Worm (Caenorhabditis elegans) whole organism, L2 larva: Measurements from ENCODE around the gene str-96.

Experiments used
- C34F6.9 ChIP-seq: fragments of 150-350 bp; optimal IDR thresholded peaks from 2 replicates; lab custom pipeline; 2014; ENCODE audit warnings: missing biosample characterization, missing genetic modification characterization
- R02D3.7 ChIP-seq: fragments of 150-350 bp; optimal IDR thresholded peaks from 2 replicates; lab custom pipeline; 2014; ENCODE audit warnings: missing biosample characterization, missing genetic modification characterization
- Y55F3AM.14 ChIP-seq: fragments of 200-800 bp; sonication (Bioruptor generic); optimal IDR thresholded peaks from 2 replicates; lab custom pipeline; 2018; ENCODE audit warnings: mild to moderate bottlenecking, missing genetic modification characterization, missing compliant biosample characterization
- ZK546.5 ChIP-seq: sonication (generic microtip); optimal IDR thresholded peaks from 2 replicates; lab custom pipeline; 2017; ENCODE audit warnings: missing biosample characterization, missing genetic modification characterization
- ama-1 ChIP-seq: fragments of 150-350 bp; optimal IDR thresholded peaks from 2 replicates; lab custom pipeline; 2018; ENCODE audit warnings: inconsistent platforms
- ceh-16 ChIP-seq: fragments of 150-350 bp; optimal IDR thresholded peaks from 2 replicates; lab custom pipeline; 2014; ENCODE audit warnings: missing biosample characterization, missing genetic modification characterization
- ceh-82 ChIP-seq: fragments of 150-350 bp; optimal IDR thresholded peaks from 2 replicates; lab custom pipeline; 2014; ENCODE audit warnings: missing biosample characterization, missing genetic modification characterization
- crh-2 ChIP-seq: sonication (generic microtip); optimal IDR thresholded peaks from 2 replicates; lab custom pipeline; 2017; ENCODE audit warnings: missing biosample characterization, missing genetic modification characterization
- dmd-4 ChIP-seq: sonication (generic microtip); optimal IDR thresholded peaks from 2 replicates; lab custom pipeline; 2017; ENCODE audit warnings: missing biosample characterization, missing genetic modification characterization
- egl-27 ChIP-seq: sonication (generic microtip); optimal IDR thresholded peaks from 3 replicates; lab custom pipeline; 2017; ENCODE audit warnings: missing biosample characterization, missing genetic modification reagents, missing genetic modification characterization
- gmeb-1 ChIP-seq: fragments of 150-350 bp; optimal IDR thresholded peaks from 2 replicates; lab custom pipeline; 2014; ENCODE audit warnings: missing biosample characterization, missing genetic modification characterization
- lin-11 ChIP-seq: fragments of 150-350 bp; sonication (generic microtip); optimal IDR thresholded peaks from 2 replicates; lab custom pipeline; 2014; ENCODE audit warnings: missing biosample characterization, missing genetic modification characterization, inconsistent platforms, mixed read lengths
- lsy-2 ChIP-seq, 2 experiments: fragments of 150-350 bp in 1 of 2; sonication (generic microtip) in 1 of 2; optimal IDR thresholded peaks; 2 replicates each; lab custom pipeline; 2014 to 2017; ENCODE audit warnings: missing biosample characterization in 2 of 2, missing genetic modification characterization in 2 of 2
- mbf-1 ChIP-seq: sonication (generic microtip); optimal IDR thresholded peaks from 2 replicates; lab custom pipeline; 2017; ENCODE audit warnings: missing biosample characterization, missing genetic modification characterization
- mdl-1 ChIP-seq, 2 experiments: fragments of 150-350 bp in 1 of 2; sonication (generic microtip) in 1 of 2; optimal IDR thresholded peaks; 2 replicates each; lab custom pipeline; 2017; ENCODE audit warnings: missing biosample characterization in 2 of 2, missing genetic modification characterization in 2 of 2
- nhr-10 ChIP-seq: sonication (generic microtip); optimal IDR thresholded peaks from 2 replicates; lab custom pipeline; 2017; ENCODE audit warnings: missing biosample characterization, missing genetic modification characterization
- nhr-12 ChIP-seq: fragments of 150-350 bp; optimal IDR thresholded peaks from 2 replicates; lab custom pipeline; 2014; ENCODE audit warnings: missing biosample characterization, missing genetic modification characterization
- nhr-129 ChIP-seq: fragments of 150-350 bp; optimal IDR thresholded peaks from 2 replicates; lab custom pipeline; 2014; ENCODE audit warnings: missing biosample characterization, missing genetic modification characterization
- nhr-21 ChIP-seq: fragments of 150-350 bp; optimal IDR thresholded peaks from 2 replicates; lab custom pipeline; 2014; ENCODE audit warnings: missing biosample characterization, missing genetic modification characterization
- nhr-237 ChIP-seq: fragments of 150-350 bp; optimal IDR thresholded peaks from 2 replicates; lab custom pipeline; 2014; ENCODE audit warnings: missing biosample characterization, missing genetic modification characterization
- nhr-25 ChIP-seq: fragments of 150-350 bp; sonication (generic microtip); optimal IDR thresholded peaks from 3 replicates; lab custom pipeline; 2014; ENCODE audit warnings: missing biosample characterization, missing genetic modification characterization
- nhr-6 ChIP-seq: fragments of 150-350 bp; optimal IDR thresholded peaks from 2 replicates; lab custom pipeline; 2014; ENCODE audit warnings: missing biosample characterization, missing genetic modification characterization
- nhr-77 ChIP-seq: fragments of 150-350 bp; optimal IDR thresholded peaks from 2 replicates; lab custom pipeline; 2014; ENCODE audit warnings: missing biosample characterization, missing genetic modification characterization
- peb-1 ChIP-seq: fragments of 150-350 bp; optimal IDR thresholded peaks from 2 replicates; lab custom pipeline; 2014; ENCODE audit warnings: missing biosample characterization, missing genetic modification characterization
- sem-4 ChIP-seq: fragments of 150-350 bp; optimal IDR thresholded peaks from 2 replicates; lab custom pipeline; 2014; ENCODE audit warnings: missing biosample characterization, missing genetic modification reagents, missing genetic modification characterization
- skn-1 ChIP-seq: sonication (generic microtip); optimal IDR thresholded peaks from 2 replicates; lab custom pipeline; 2017; ENCODE audit warnings: missing biosample characterization, missing genetic modification characterization
- sma-3 ChIP-seq: sonication (generic microtip); optimal IDR thresholded peaks from 2 replicates; lab custom pipeline; 2016; ENCODE audit warnings: missing genetic modification reagents, missing genetic modification characterization, missing compliant biosample characterization
- sma-9 ChIP-seq, 2 experiments: fragments of 150-350 bp in 1 of 2; sonication (generic microtip) in 1 of 2; optimal IDR thresholded peaks; 2 replicates each; lab custom pipeline; 2014 to 2016; ENCODE audit warnings: missing genetic modification characterization in 2 of 2, mild to moderate bottlenecking in 1 of 2, missing biosample characterization in 1 of 2, missing compliant biosample characterization in 1 of 2, missing genetic modification reagents in 1 of 2, moderate library complexity in 1 of 2
- snpc-4 ChIP-seq: fragments of 150-350 bp; optimal IDR thresholded peaks from 2 replicates; lab custom pipeline; 2014; ENCODE audit warnings: missing biosample characterization, missing genetic modification characterization
- unc-39 ChIP-seq: fragments of 150-350 bp; optimal IDR thresholded peaks from 2 replicates; lab custom pipeline; 2014; ENCODE audit warnings: missing biosample characterization, missing genetic modification characterization
- unc-55 ChIP-seq: fragments of 150-350 bp; sonication (generic microtip); optimal IDR thresholded peaks from 3 replicates; lab custom pipeline; 2014; ENCODE audit warnings: missing biosample characterization, missing genetic modification reagents, missing genetic modification characterization
- unc-62 ChIP-seq: fragments of 150-350 bp; optimal IDR thresholded peaks from 2 replicates; lab custom pipeline; 2014; ENCODE audit warnings: missing biosample characterization, missing genetic modification reagents, missing genetic modification characterization
- zag-1 ChIP-seq: fragments of 150-350 bp; optimal IDR thresholded peaks from 2 replicates; lab custom pipeline; 2014; ENCODE audit warnings: missing biosample characterization, missing genetic modification characterization
- ztf-11 ChIP-seq: sonication (generic microtip); optimal IDR thresholded peaks from 2 replicates; lab custom pipeline; 2017; ENCODE audit warnings: missing biosample characterization, missing genetic modification characterization
- ztf-4 ChIP-seq: fragments of 150-350 bp; optimal IDR thresholded peaks from 2 replicates; lab custom pipeline; 2014; ENCODE audit warnings: missing biosample characterization, missing genetic modification characterization

The str-96 gene

DNA sequence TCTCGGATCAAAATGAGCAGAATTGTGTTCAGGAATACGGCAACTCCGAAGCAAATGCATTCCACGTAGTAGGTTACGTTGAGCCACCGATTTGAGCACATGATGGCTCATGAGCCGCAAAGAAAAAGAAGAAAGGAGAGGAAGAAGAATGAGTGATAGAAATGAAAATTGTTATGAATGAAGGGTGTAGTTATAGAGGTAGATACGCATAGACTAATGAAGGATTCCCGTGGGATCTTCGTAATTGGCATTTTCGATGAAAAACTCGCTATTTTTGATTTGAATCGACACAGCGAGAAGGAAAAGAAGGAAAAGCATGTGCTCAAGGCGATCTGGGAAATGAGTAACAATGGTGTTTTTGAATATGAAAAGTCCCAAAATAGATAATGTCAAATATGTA, at the start of gene str-96:
Gene str-96, minus strand, starts transcription at position 101 of the 400 bp plus-strand sequence.
- no peak for TF ChIP-seq unc-62 (GFP tag; lab: Kevin White, UChicago)
- no peak for TF ChIP-seq ama-1 (lab: Kevin White, UChicago)
- TF ChIP-seq ceh-82 (tag; lab: Kevin White, UChicago), result no peak
- TF ChIP-seq nhr-77 (tag; lab: Kevin White, UChicago), result no peak
- TF ChIP-seq nhr-25 (tag; lab: Kevin White, UChicago), result no peak
- no peak for TF ChIP-seq nhr-12 (tag; lab: Kevin White, UChicago)

DNA sequence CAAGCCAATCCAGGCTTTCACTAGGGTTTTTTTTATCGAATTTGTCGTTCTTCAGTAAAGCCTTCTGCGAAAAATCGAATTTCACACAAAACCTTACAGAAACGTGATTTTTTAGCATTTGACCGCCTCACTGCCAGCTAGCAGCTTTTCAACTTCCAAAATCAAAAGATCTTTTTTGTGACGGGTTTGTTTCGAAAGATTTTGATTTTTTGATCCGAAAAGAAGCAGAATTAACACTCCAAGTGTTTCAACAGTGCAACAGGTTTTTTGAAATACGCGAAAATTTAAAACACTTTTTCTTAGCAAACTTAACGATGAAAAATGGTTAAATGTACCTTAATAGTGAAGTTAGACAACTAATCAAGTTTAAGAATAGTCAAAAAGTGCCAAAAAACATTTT, 47.6 kb upstream of the str-96 start, which contains the start of gene clec-229:
Gene clec-229, minus strand, starts transcription at position 101 of the 400 bp plus-strand sequence.
- TF ChIP-seq sem-4 (tag; lab: Kevin White, UChicago) (no peak), egl-27 (tag; lab: Kevin White, UChicago) (no peak), mbf-1 (tag; lab: Kevin White, UChicago) (no peak), lsy-2 (tag; optimal IDR thresholded peaks at IDR 0.05; lab: Kevin White, UChicago) (no peak), nhr-12 (tag; lab: Kevin White, UChicago) (no peak), ZK546.5 (tag; lab: Kevin White, UChicago) (no peak), ztf-11 (tag; lab: Kevin White, UChicago) (no peak), Y55F3AM.14 (GFP tag; lab: Kevin White, UChicago) (no peak), peb-1 (no peak), sma-3 (GFP tag; lab: Kevin White, UChicago) (no peak), nhr-10 (tag; lab: Kevin White, UChicago) (no peak), ztf-4 (tag; lab: Kevin White, UChicago) (no peak), unc-39 (tag; lab: Kevin White, UChicago) (no peak), nhr-129 (tag; lab: Kevin White, UChicago) (no peak), unc-55 (GFP tag; lab: Kevin White, UChicago) (no peak), gmeb-1 (tag; lab: Kevin White, UChicago) (no peak), snpc-4 (tag; lab: Kevin White, UChicago) (no peak), skn-1 (tag; lab: Kevin White, UChicago) (no peak)
- TF ChIP-seq, all 48 proteins: peak for 0

- TF ChIP-seq sma-9 (GFP tag; optimal IDR thresholded peaks at IDR 0.05; lab: Kevin White, UChicago) (no peak), sma-9 (tag; optimal IDR thresholded peaks at IDR 0.05; lab: Kevin White, UChicago) (no peak)
These were observed 45.6 kb upstream of the str-96 start, which contains the start of gene clec-228 for ce11 chrV:15339363-15339762. TSS of gene clec-228 (minus strand) at chrV:15339463.

DNA sequence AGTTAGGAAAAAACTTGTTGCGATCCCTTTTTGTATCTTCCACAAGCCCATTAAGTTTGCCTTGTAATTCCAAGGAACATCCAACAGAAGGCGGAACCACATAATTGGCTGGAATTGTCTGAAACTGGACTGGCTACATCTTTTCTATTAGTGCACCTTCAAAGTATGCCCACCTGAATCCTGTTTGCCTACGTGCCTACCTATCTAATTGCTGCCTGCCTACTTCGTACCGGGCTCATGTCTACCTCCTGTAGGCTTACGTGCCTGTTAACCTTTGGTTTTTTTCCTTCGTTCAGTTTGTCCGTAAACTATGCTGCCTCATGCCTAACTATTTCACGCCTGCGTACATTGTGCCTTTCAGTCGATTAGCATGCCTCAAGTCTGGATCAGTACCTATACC, 43.6 kb upstream of the str-96 start, which contains the start of gene wrt-7:
Gene wrt-7, minus strand, starts transcription at position 101 of the 400 bp plus-strand sequence.
- TF ChIP-seq ceh-16, result no peak
- no peak for TF ChIP-seq R02D3.7
- TF ChIP-seq snpc-4 (tag; lab: Kevin White, UChicago), result no peak
- no peak for TF ChIP-seq mbf-1 (tag; lab: Kevin White, UChicago)
- no peak for TF ChIP-seq mdl-1 (tag; optimal IDR thresholded peaks at IDR 0.05; lab: Kevin White, UChicago)
- TF ChIP-seq crh-2 (tag; lab: Kevin White, UChicago), result no peak
- TF ChIP-seq lin-11, result no peak
- TF ChIP-seq C34F6.9, result no peak
- TF ChIP-seq dmd-4 (tag; lab: Kevin White, UChicago), result no peak
- no peak for TF ChIP-seq nhr-25 (tag; lab: Kevin White, UChicago)
- TF ChIP-seq nhr-237, result no peak
- TF ChIP-seq nhr-21, result no peak
- no peak for TF ChIP-seq nhr-12 (tag; lab: Kevin White, UChicago)
- TF ChIP-seq nhr-129 (tag; lab: Kevin White, UChicago), result no peak
- TF ChIP-seq ZK546.5 (tag; lab: Kevin White, UChicago), result no peak
- no peak for TF ChIP-seq unc-55 (GFP tag; lab: Kevin White, UChicago)
- TF ChIP-seq, all 48 proteins: peak for 0

ce11 chrV:15332851-15333250, 39.1 kb upstream of the str-96 start, which contains the start of gene srw-113:
TSS of gene srw-113 (plus strand) at chrV:15333151.
- TF ChIP-seq nhr-21, result no peak
- TF ChIP-seq ama-1 (lab: Kevin White, UChicago), result no peak
- TF ChIP-seq sem-4 (tag; lab: Kevin White, UChicago), result no peak
- no peak for TF ChIP-seq zag-1 (tag; lab: Kevin White, UChicago)
- no peak for TF ChIP-seq mbf-1 (tag; lab: Kevin White, UChicago)
- no peak for TF ChIP-seq nhr-6 (tag; lab: Kevin White, UChicago)
- no peak for TF ChIP-seq snpc-4 (tag; lab: Kevin White, UChicago)
- TF ChIP-seq unc-39 (tag; lab: Kevin White, UChicago), result no peak
